Worm (Caenorhabditis elegans) whole organism, L3 larva: ENCODE results near the gene fis-2.

Source experiments
- nfya-1 ChIP-seq: sonication (generic microtip); optimal IDR thresholded peaks from 2 replicates; lab custom pipeline; 2017; ENCODE audit warnings: missing genetic modification characterization, mild to moderate bottlenecking, missing compliant biosample characterization, antibody characterized with exemption, moderate library complexity; ENCODE audit not compliant: insufficient read depth
- nhr-12 ChIP-seq: fragments of 150-350 bp; optimal IDR thresholded peaks from 2 replicates; lab custom pipeline; 2014; ENCODE audit warnings: missing biosample characterization, missing genetic modification characterization
- nhr-237 ChIP-seq: fragments of 150-350 bp; optimal IDR thresholded peaks from 2 replicates; lab custom pipeline; 2014; ENCODE audit warnings: missing biosample characterization, missing genetic modification characterization
- pha-4 ChIP-seq: fragments of 150-350 bp; optimal IDR thresholded peaks from 2 replicates; lab custom pipeline; 2014; ENCODE audit warnings: missing biosample characterization, missing genetic modification reagents, missing genetic modification characterization
- unc-39 ChIP-seq: sonication (generic microtip); optimal IDR thresholded peaks from 4 replicates; lab custom pipeline; 2017; ENCODE audit warnings: missing biosample characterization, missing genetic modification characterization
- unc-62 ChIP-seq: fragments of 150-350 bp; sonication (generic microtip); optimal IDR thresholded peaks from 4 replicates; lab custom pipeline; 2014; ENCODE audit warnings: missing biosample characterization, missing genetic modification reagents, missing genetic modification characterization
- zag-1 ChIP-seq: fragments of 150-350 bp; optimal IDR thresholded peaks from 2 replicates; lab custom pipeline; 2014; ENCODE audit warnings: missing biosample characterization, missing genetic modification characterization
- ztf-11 ChIP-seq: fragments of 150-350 bp; optimal IDR thresholded peaks from 2 replicates; lab custom pipeline; 2014; ENCODE audit warnings: missing biosample characterization, missing genetic modification characterization

DNA sequence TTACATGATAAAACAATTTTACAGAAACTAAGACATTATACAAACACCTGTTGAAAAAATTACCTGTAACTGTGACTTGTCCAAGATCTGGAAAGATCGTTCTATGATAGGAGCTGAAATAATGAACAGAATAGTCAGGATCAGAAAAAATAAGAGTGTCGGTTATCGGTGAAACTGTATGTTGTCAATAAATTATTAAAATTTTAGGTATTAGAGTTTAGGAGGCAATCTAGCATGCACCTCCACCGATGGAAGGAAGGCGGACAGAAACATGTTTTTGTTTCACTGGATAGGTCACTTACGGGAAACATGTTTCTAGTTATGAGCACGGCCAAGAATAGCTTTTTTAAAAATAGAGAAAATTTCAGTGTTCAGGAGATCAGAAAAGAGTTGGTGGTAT lies 14.5 kb upstream of the fis-2 start, which contains the start of gene ced-13:
- TF ChIP-seq unc-62 (GFP tag; lab: Kevin White, UChicago) (no peak), nhr-237 (tag; lab: Kevin White, UChicago) (no peak), unc-39 (no peak), pha-4 (tag; lab: Kevin White, UChicago) (no peak), nhr-12 (tag; lab: Kevin White, UChicago) (no peak), ztf-11 (no peak), zag-1 (no peak), nfya-1 (tag; lab: Kevin White, UChicago) (no peak)
